Worm (Caenorhabditis elegans): Measurements from ENCODE around the gene arrd-18.

The arrd-18 gene

ce11 chrV:3332023-3332422, 20.1 kb upstream of the arrd-18 start, which contains the start of gene C17B7.9:
Gene C17B7.9 (minus strand): TSS chrV:3332123.
- TF ChIP-seq cebp-2 (GFP tag; IDR thresholded peaks at IDR 0.05) = no peak
- TF ChIP-seq akir-1 (GFP tag; optimal IDR thresholded peaks at IDR 0.05) = no peak
- no peak for TF ChIP-seq lin-35 (GFP tag; optimal IDR thresholded peaks at IDR 0.05)
- TF ChIP-seq madf-8 (GFP tag; conservative IDR thresholded peaks at IDR 0.05) = no peak
- no peak for TF ChIP-seq ceh-58 (GFP tag; IDR thresholded peaks at IDR 0.05)
- TF ChIP-seq mel-28 (tag; optimal IDR thresholded peaks at IDR 0.05; ENCODE audit: borderline replicate concordance) = no peak
- TF ChIP-seq ceh-100 (GFP tag; IDR thresholded peaks at IDR 0.05) = no peak
- no peak for TF ChIP-seq ztf-3 (GFP tag; optimal IDR thresholded peaks at IDR 0.05)
- TF ChIP-seq F23B12.7 (tag; optimal IDR thresholded peaks at IDR 0.05; ENCODE audit: insufficient read depth) = no peak
- TF ChIP-seq dpff-1 (tag; optimal IDR thresholded peaks at IDR 0.05) = no peak
- no peak for TF ChIP-seq hlh-12 (tag; optimal IDR thresholded peaks at IDR 0.05)
- TF ChIP-seq tbp1 (GFP tag; optimal IDR thresholded peaks at IDR 0.05) = no peak
- TF ChIP-seq ztf-25 (GFP tag; IDR thresholded peaks at IDR 0.05) = no peak
- TF ChIP-seq nhr-120 (GFP tag; IDR thresholded peaks at IDR 0.05) = no peak
- TF ChIP-seq hrde-1 (tag; optimal IDR thresholded peaks at IDR 0.05; ENCODE audit: borderline replicate concordance) = no peak
- TF ChIP-seq ztf-26 (tag; optimal IDR thresholded peaks at IDR 0.05) = no peak
- no peak for TF ChIP-seq egl-18 (GFP tag; IDR thresholded peaks at IDR 0.05)
- TF ChIP-seq die-1 (tag; optimal IDR thresholded peaks at IDR 0.05) = no peak
- no peak for TF ChIP-seq dox-1 (GFP tag; IDR thresholded peaks at IDR 0.05)
- no peak for TF ChIP-seq mxl-1 (tag; optimal IDR thresholded peaks at IDR 0.05)

ce11 chrV:3324178-3324577, 12.3 kb upstream of the arrd-18 start, which contains the start of gene C17B7.8:
Gene C17B7.8 (minus strand): TSS chrV:3324278.
- TF ChIP-seq Y79H2A.3 (GFP tag; conservative IDR thresholded peaks at IDR 0.05) (no peak), F37B4.10 (GFP tag; IDR thresholded peaks at IDR 0.05) (no peak), D2030.7 (GFP tag; IDR thresholded peaks at IDR 0.05) (no peak), rcor-1 (GFP tag; IDR thresholded peaks at IDR 0.05) (no peak), attf-3 (GFP tag; conservative IDR thresholded peaks at IDR 0.05) (no peak), K11D2.4 (GFP tag; IDR thresholded peaks at IDR 0.05) (no peak), athp-1 (tag; optimal IDR thresholded peaks at IDR 0.05) (no peak), cebp-1 (GFP tag; IDR thresholded peaks at IDR 0.05) (no peak), cebp-1 (tag; optimal IDR thresholded peaks at IDR 0.05) (no peak), mes-4 (tag; optimal IDR thresholded peaks at IDR 0.05) (no peak), ztf-3 (GFP tag; optimal IDR thresholded peaks at IDR 0.05) (no peak), zfh-2 (GFP tag; conservative IDR thresholded peaks at IDR 0.05) (no peak), madf-3 (GFP tag; IDR thresholded peaks at IDR 0.05) (no peak)

- TF ChIP-seq nhr-120 (GFP tag; IDR thresholded peaks at IDR 0.05) (no peak), Y95B8A.8 (GFP tag; IDR thresholded peaks at IDR 0.05) (no peak), ceh-91 (GFP tag; IDR thresholded peaks at IDR 0.05) (no peak), bed-2 (GFP tag; IDR thresholded peaks at IDR 0.05) (no peak), ztf-22 (GFP tag; optimal IDR thresholded peaks at IDR 0.05) (no peak), ztf-18 (tag; optimal IDR thresholded peaks at IDR 0.05) (no peak), hrde-1 (tag; optimal IDR thresholded peaks at IDR 0.05; ENCODE audit: borderline replicate concordance) (no peak), F39B2.1 (GFP tag; IDR thresholded peaks at IDR 0.05) (no peak), B0035.1 (tag; optimal IDR thresholded peaks at IDR 0.05) (no peak), B0336.3 (GFP tag; IDR thresholded peaks at IDR 0.05) (no peak), ztf-26 (tag; optimal IDR thresholded peaks at IDR 0.05) (no peak), tbx-9 (tag; optimal IDR thresholded peaks at IDR 0.05; ENCODE audit: borderline replicate concordance) (no peak), Y67H2A.10 (GFP tag; conservative IDR thresholded peaks at IDR 0.05) (no peak), ZK185.1 (tag; optimal IDR thresholded peaks at IDR 0.05; ENCODE audit: poor library complexity, severe bottlenecking) (no peak), lin-35 (GFP tag; optimal IDR thresholded peaks at IDR 0.05) (no peak), akir-1 (GFP tag; optimal IDR thresholded peaks at IDR 0.05) (no peak), zfh-2 (GFP tag; conservative IDR thresholded peaks at IDR 0.05) (no peak), xnd-1 (tag; optimal IDR thresholded peaks at IDR 0.05) (no peak)
These were observed 8.5 kb upstream of the arrd-18 start, which contains the start of gene C17B7.14 for ce11 chrV:3320432-3320831. Gene C17B7.14 (minus strand): TSS chrV:3320532.
